Worm (Caenorhabditis elegans) whole organism, young adult: ENCODE measurements around the gene ilys-6.
A peak's percentile ranks its signal among the peaks of the same experiment; 100 is the strongest.

Experiments used
- B0336.3 ChIP-seq: fragments of 200-800 bp; sonication (Bioruptor generic); IDR thresholded peaks from 2 replicates; pipeline ENCODE4 v1.3.6; 2022; ENCODE audit warnings: missing genetic modification characterization, missing compliant biosample characterization
- C06A6.2 ChIP-seq: fragments of 200-800 bp; sonication (Bioruptor generic); conservative IDR thresholded peaks from 2 replicates; pipeline ENCODE4 v1.3.6; 2022; ENCODE audit warnings: missing genetic modification characterization, missing compliant biosample characterization
- D2030.7 ChIP-seq: fragments of 200-800 bp; sonication (Bioruptor generic); IDR thresholded peaks from 2 replicates; pipeline ENCODE4 v1.3.6; 2022; ENCODE audit warnings: missing genetic modification reagents, missing genetic modification characterization, missing compliant biosample characterization
- F23B12.7 ChIP-seq: sonication (generic microtip); optimal IDR thresholded peaks from 2 replicates; lab custom pipeline; 2017; ENCODE audit warnings: missing genetic modification characterization, mild to moderate bottlenecking, missing compliant biosample characterization, antibody characterized with exemption, moderate library complexity; ENCODE audit not compliant: insufficient read depth
- F37B4.10 ChIP-seq: fragments of 200-800 bp; sonication (Bioruptor generic); IDR thresholded peaks from 2 replicates; pipeline ENCODE4 v1.3.6; 2022; ENCODE audit warnings: missing genetic modification characterization, missing compliant biosample characterization
- F39B2.1 ChIP-seq: fragments of 200-800 bp; sonication (Bioruptor generic); IDR thresholded peaks from 2 replicates; pipeline ENCODE4 v1.3.6; 2022; ENCODE audit warnings: missing genetic modification reagents, missing genetic modification characterization, missing compliant biosample characterization
- T07F8.4 ChIP-seq: sonication (generic microtip); optimal IDR thresholded peaks from 2 replicates; lab custom pipeline; 2016; ENCODE audit warnings: mild to moderate bottlenecking, missing genetic modification characterization, moderate library complexity, missing compliant biosample characterization
- Y67H2A.10 ChIP-seq: fragments of 200-800 bp; sonication (Bioruptor generic); conservative IDR thresholded peaks from 2 replicates; pipeline ENCODE4 v1.3.6; 2022; ENCODE audit warnings: missing genetic modification reagents, missing genetic modification characterization, missing compliant biosample characterization
- Y79H2A.3 ChIP-seq: fragments of 200-800 bp; sonication (Bioruptor generic); conservative IDR thresholded peaks from 2 replicates; pipeline ENCODE4 v1.3.6; 2022; ENCODE audit warnings: missing genetic modification reagents, missing genetic modification characterization, missing compliant biosample characterization
- Y95B8A.8 ChIP-seq: fragments of 200-800 bp; sonication (Bioruptor generic); IDR thresholded peaks from 2 replicates; pipeline ENCODE4 v1.3.6; 2022; ENCODE audit warnings: missing genetic modification reagents, missing genetic modification characterization, missing compliant biosample characterization
- aptf-2 ChIP-seq: fragments of 200-800 bp; sonication (Bioruptor generic); conservative IDR thresholded peaks from 2 replicates; pipeline ENCODE4 v1.3.6; 2022; ENCODE audit warnings: missing genetic modification reagents, missing genetic modification characterization, missing compliant biosample characterization
- aptf-3 ChIP-seq: fragments of 200-800 bp; sonication (Bioruptor generic); IDR thresholded peaks from 2 replicates; pipeline ENCODE4 v1.3.6; 2022; ENCODE audit warnings: missing genetic modification characterization, missing compliant biosample characterization
- atf-7 ChIP-seq: sonication (generic microtip); optimal IDR thresholded peaks from 2 replicates; lab custom pipeline; 2017; ENCODE audit warnings: mild to moderate bottlenecking, missing genetic modification characterization, missing compliant biosample characterization
- athp-1 ChIP-seq: sonication (generic microtip); optimal IDR thresholded peaks from 2 replicates; lab custom pipeline; 2017; ENCODE audit warnings: mild to moderate bottlenecking, missing genetic modification characterization, missing compliant biosample characterization
- attf-3 ChIP-seq: fragments of 200-800 bp; sonication (Bioruptor generic); conservative IDR thresholded peaks from 2 replicates; pipeline ENCODE4 v1.3.6; 2022; ENCODE audit warnings: missing genetic modification reagents, missing genetic modification characterization, missing compliant biosample characterization
- attf-5 ChIP-seq: fragments of 200-800 bp; sonication (Bioruptor generic); optimal IDR thresholded peaks from 2 replicates; lab custom pipeline; 2018; ENCODE audit warnings: mild to moderate bottlenecking, missing genetic modification characterization, missing compliant biosample characterization
- attf-6 ChIP-seq: fragments of 200-800 bp; sonication (Bioruptor generic); IDR thresholded peaks from 2 replicates; pipeline ENCODE4 v1.3.6; 2022; ENCODE audit warnings: missing genetic modification reagents, missing genetic modification characterization, missing compliant biosample characterization
- bed-2 ChIP-seq: fragments of 200-800 bp; sonication (Bioruptor generic); IDR thresholded peaks from 2 replicates; pipeline ENCODE4 v1.3.6; 2022; ENCODE audit warnings: missing genetic modification reagents, missing genetic modification characterization, missing compliant biosample characterization
- ccch-3 ChIP-seq: fragments of 200-800 bp; sonication (Bioruptor generic); optimal IDR thresholded peaks from 2 replicates; lab custom pipeline; 2018; ENCODE audit warnings: mild to moderate bottlenecking, missing genetic modification characterization, missing compliant biosample characterization
- ceh-27 ChIP-seq: fragments of 200-800 bp; sonication (Bioruptor generic); optimal IDR thresholded peaks from 2 replicates; lab custom pipeline; 2018; ENCODE audit warnings: mild to moderate bottlenecking, missing genetic modification characterization, moderate library complexity, missing compliant biosample characterization
- ceh-58 ChIP-seq: fragments of 200-800 bp; sonication (Bioruptor generic); IDR thresholded peaks from 2 replicates; pipeline ENCODE4 v1.3.6; 2022; ENCODE audit warnings: missing genetic modification characterization, missing compliant biosample characterization
- efl-1 ChIP-seq: fragments of 150-350 bp; optimal IDR thresholded peaks from 2 replicates; lab custom pipeline; 2014; ENCODE audit warnings: missing biosample characterization, missing genetic modification reagents, missing genetic modification characterization
- egrh-3 ChIP-seq: fragments of 200-800 bp; sonication (Bioruptor generic); IDR thresholded peaks from 2 replicates; pipeline ENCODE4 v1.3.6; 2022; ENCODE audit warnings: missing genetic modification reagents, missing genetic modification characterization, missing compliant biosample characterization
- ekl-4 ChIP-seq: fragments of 200-800 bp; sonication (Bioruptor generic); IDR thresholded peaks from 2 replicates; pipeline ENCODE4 v1.3.6; 2022; ENCODE audit warnings: missing genetic modification reagents, missing genetic modification characterization, missing compliant biosample characterization
- gei-17 ChIP-seq: fragments of 200-800 bp; sonication (Bioruptor generic); optimal IDR thresholded peaks from 2 replicates; lab custom pipeline; 2018; ENCODE audit warnings: mild to moderate bottlenecking, missing genetic modification characterization, missing compliant biosample characterization
- let-526 ChIP-seq: fragments of 200-800 bp; sonication (Bioruptor generic); IDR thresholded peaks from 2 replicates; pipeline ENCODE4 v1.3.6; 2022; ENCODE audit warnings: missing genetic modification reagents, missing genetic modification characterization, missing compliant biosample characterization
- lin-26 ChIP-seq: fragments of 200-800 bp; sonication (Bioruptor generic); IDR thresholded peaks from 2 replicates; pipeline ENCODE4 v1.3.6; 2022; ENCODE audit warnings: missing genetic modification reagents, missing genetic modification characterization, missing compliant biosample characterization
- madf-10 ChIP-seq: sonication (generic microtip); optimal IDR thresholded peaks from 2 replicates; lab custom pipeline; 2016; ENCODE audit warnings: mild to moderate bottlenecking, missing genetic modification characterization, missing compliant biosample characterization
- madf-3 ChIP-seq: fragments of 200-800 bp; sonication (Bioruptor generic); IDR thresholded peaks from 2 replicates; pipeline ENCODE4 v1.3.6; 2022; ENCODE audit warnings: missing genetic modification reagents, missing genetic modification characterization, missing compliant biosample characterization
- mcd-1 ChIP-seq: fragments of 200-800 bp; sonication (Bioruptor generic); IDR thresholded peaks from 2 replicates; pipeline ENCODE4 v1.3.6; 2022; ENCODE audit warnings: missing genetic modification reagents, missing genetic modification characterization, missing compliant biosample characterization
- mes-4 ChIP-seq: sonication (generic microtip); optimal IDR thresholded peaks from 2 replicates; lab custom pipeline; 2016; ENCODE audit warnings: missing genotype, missing genetic modification characterization, missing compliant biosample characterization
- nhr-179 ChIP-seq: sonication (generic microtip); optimal IDR thresholded peaks from 2 replicates; lab custom pipeline; 2016; ENCODE audit warnings: mild to moderate bottlenecking, missing genetic modification characterization, missing compliant biosample characterization
- nhr-80 ChIP-seq: sonication (generic microtip); optimal IDR thresholded peaks from 2 replicates; lab custom pipeline; 2016; ENCODE audit warnings: missing genetic modification characterization, missing compliant biosample characterization
- rcor-1 ChIP-seq: fragments of 200-800 bp; sonication (Bioruptor generic); IDR thresholded peaks from 2 replicates; pipeline ENCODE4 v1.3.6; 2022; ENCODE audit warnings: missing genetic modification reagents, missing genetic modification characterization, missing compliant biosample characterization
- rec-8 ChIP-seq, 2 experiments: sonication (generic microtip); optimal IDR thresholded peaks; 2 replicates each; lab custom pipeline; 2016; ENCODE audit warnings: mild to moderate bottlenecking in 2 of 2, missing genetic modification characterization in 2 of 2, missing genetic modification reagents in 2 of 2, missing genotype in 2 of 2, missing biosample characterization in 1 of 2, missing compliant biosample characterization in 1 of 2, moderate library complexity in 1 of 2
- repo-1 ChIP-seq: sonication (generic microtip); optimal IDR thresholded peaks from 2 replicates; lab custom pipeline; 2017; ENCODE audit warnings: mild to moderate bottlenecking, missing genetic modification characterization, missing compliant biosample characterization
- rpc-1 ChIP-seq, 2 experiments: fragments of 150-350 bp in 1 of 2; sonication (generic microtip) in 1 of 2; optimal IDR thresholded peaks; 2 replicates each; lab custom pipeline; 2014 to 2018; ENCODE audit warnings: missing biosample characterization in 1 of 2, missing genetic modification characterization in 1 of 2, missing genetic modification reagents in 1 of 2, missing genotype in 1 of 2
- sea-2 ChIP-seq: fragments of 200-800 bp; sonication (Bioruptor generic); IDR thresholded peaks from 2 replicates; pipeline ENCODE4 v1.3.6; 2022; ENCODE audit warnings: missing genetic modification characterization, missing compliant biosample characterization
- snpc-3.4 ChIP-seq: sonication (generic microtip); optimal IDR thresholded peaks from 2 replicates; lab custom pipeline; 2017; ENCODE audit warnings: missing genetic modification characterization, mild to moderate bottlenecking, missing compliant biosample characterization, antibody characterized with exemption, moderate library complexity, missing genotype, missing genetic modification reagents
- somi-1 ChIP-seq: fragments of 200-800 bp; sonication (Bioruptor generic); optimal IDR thresholded peaks from 2 replicates; lab custom pipeline; 2018; ENCODE audit warnings: mild to moderate bottlenecking, missing genetic modification characterization, missing compliant biosample characterization
- tbx-9 ChIP-seq: sonication (generic microtip); optimal IDR thresholded peaks from 2 replicates; lab custom pipeline; 2016; ENCODE audit warnings: borderline replicate concordance, missing genetic modification characterization, inconsistent platforms, missing compliant biosample characterization
- unc-130 ChIP-seq: sonication (generic microtip); optimal IDR thresholded peaks from 2 replicates; lab custom pipeline; 2016; ENCODE audit warnings: missing genetic modification reagents, missing genetic modification characterization, missing compliant biosample characterization
- xnd-1 ChIP-seq: sonication (generic microtip); optimal IDR thresholded peaks from 2 replicates; lab custom pipeline; 2016; ENCODE audit warnings: missing genotype, missing genetic modification reagents, missing genetic modification characterization, missing compliant biosample characterization
- zfh-2 ChIP-seq: fragments of 200-800 bp; sonication (Bioruptor generic); conservative IDR thresholded peaks from 2 replicates; pipeline ENCODE4 v1.3.6; 2022; ENCODE audit warnings: missing genetic modification reagents, missing genetic modification characterization, missing compliant biosample characterization

The ilys-6 gene

DNA sequence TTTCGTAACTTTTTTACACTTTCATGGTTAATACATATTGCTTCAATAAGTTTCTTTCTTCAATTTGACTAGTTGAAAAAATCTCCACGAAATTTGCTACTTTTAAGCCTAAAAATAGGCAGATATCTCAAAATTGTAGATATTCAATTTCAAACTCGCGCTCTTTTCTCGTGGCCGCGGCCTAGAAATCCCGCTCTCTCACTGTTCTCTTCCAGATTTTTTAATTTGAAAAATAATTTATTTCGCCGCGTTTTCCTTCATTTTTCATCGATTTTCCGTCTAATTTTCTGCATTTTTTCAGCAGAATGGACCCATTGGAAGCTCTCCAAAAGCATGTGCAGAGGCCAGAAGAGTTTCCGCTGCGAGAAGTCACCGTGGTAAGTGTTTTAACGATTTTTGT, 21.2 kb downstream of the ilys-6 start, which contains the start of gene cdc-73 (continued):
- TF ChIP-seq T07F8.4 (tag; lab: Kevin White, UChicago) (no peak), madf-10 (tag; lab: Kevin White, UChicago) (no peak), F37B4.10 (no peak), attf-3 (GFP tag; lab: Robert Waterston, UW) (no peak), atf-7 (tag; lab: Kevin White, UChicago) (no peak), bed-2 (GFP tag; lab: Robert Waterston, UW) (no peak), Y67H2A.10 (no peak), Y95B8A.8 (no peak), nhr-80 (no peak), aptf-3 (GFP tag; lab: Robert Waterston, UW) (no peak), D2030.7 (no peak), C06A6.2 (GFP tag; lab: Robert Waterston, UW) (no peak), tbx-9 (tag; lab: Kevin White, UChicago) (no peak), gei-17 (no peak), rcor-1 (no peak), snpc-3.4 (tag; lab: Kevin White, UChicago) (no peak), somi-1 (GFP tag; lab: Kevin White, UChicago) (no peak), athp-1 (no peak), attf-5 (peak; percentile 6), B0336.3 (GFP tag; lab: Robert Waterston, UW) (no peak), madf-3 (GFP tag; lab: Robert Waterston, UW) (no peak), sea-2 (GFP tag; lab: Robert Waterston, UW) (no peak), ceh-58 (no peak), mcd-1 (GFP tag; lab: Robert Waterston, UW) (peak; percentile 38; the same call in 1 of the 2 replicates), ekl-4 (GFP tag; lab: Robert Waterston, UW) (no peak), egrh-3 (GFP tag; lab: Robert Waterston, UW) (no peak), Y79H2A.3 (no peak), xnd-1 (tag; lab: Kevin White, UChicago) (no peak), repo-1 (tag; lab: Kevin White, UChicago) (no peak), let-526 (GFP tag; lab: Robert Waterston, UW) (no peak), F39B2.1 (GFP tag; lab: Robert Waterston, UW) (no peak), aptf-2 (GFP tag; lab: Robert Waterston, UW) (no peak), lin-26 (GFP tag; lab: Robert Waterston, UW) (no peak), attf-6 (GFP tag; lab: Robert Waterston, UW) (no peak), ceh-27 (GFP tag; lab: Kevin White, UChicago) (no peak), ccch-3 (GFP tag; lab: Kevin White, UChicago) (no peak), zfh-2 (GFP tag; lab: Robert Waterston, UW) (no peak), F23B12.7 (tag; lab: Kevin White, UChicago) (no peak), nhr-179 (no peak), unc-130 (GFP tag; lab: Kevin White, UChicago) (peak; percentile 29), rec-8 (tag; optimal IDR thresholded peaks at IDR 0.05; lab: Kevin White, UChicago) (no peak), mes-4 (tag; lab: Kevin White, UChicago) (no peak), efl-1 (GFP tag; lab: Kevin White, UChicago) (peak; percentile 71), rpc-1 (optimal IDR thresholded peaks at IDR 0.05; lab: Kevin White, UChicago) (no peak), rpc-1 (tag; optimal IDR thresholded peaks at IDR 0.05; lab: Kevin White, UChicago) (no peak)
